Fruit fly (Drosophila melanogaster) whole organism, embryonic: Measurements from ENCODE around the gene Coq7.

Source experiments
- Asciz ChIP-seq: fragments of 200-800 bp; sonication (Bioruptor generic); optimal IDR thresholded peaks from 2 replicates; lab custom pipeline; 2017; ENCODE audit warnings: missing biosample characterization, mild to moderate bottlenecking, missing genetic modification characterization, missing genetic modification reagents
- Bdp1 ChIP-seq: fragments of 200-800 bp; sonication (Bioruptor generic); optimal IDR thresholded peaks from 3 replicates; lab custom pipeline; 2016; ENCODE audit warnings: missing biosample characterization, missing genetic modification characterization
- CG11247 ChIP-seq: fragments of 200-800 bp; sonication (Bioruptor generic); IDR thresholded peaks from 2 replicates; pipeline ENCODE4 v1.3.6; 2022; ENCODE audit warnings: missing biosample characterization, missing genetic modification characterization
- CG12155 ChIP-seq: fragments of 200-800 bp; sonication (Bioruptor generic); optimal IDR thresholded peaks from 3 replicates; lab custom pipeline; 2016; ENCODE audit warnings: missing biosample characterization, missing genetic modification characterization
- CG1529 ChIP-seq: fragments of 200-800 bp; sonication (Bioruptor generic); optimal IDR thresholded peaks from 3 replicates; lab custom pipeline; 2018; ENCODE audit warnings: missing biosample characterization, missing genetic modification characterization
- CG16863 ChIP-seq: fragments of 200-800 bp; sonication (Bioruptor generic); optimal IDR thresholded peaks from 3 replicates; lab custom pipeline; 2016; ENCODE audit warnings: missing biosample characterization, missing genetic modification characterization
- CG30020 ChIP-seq: fragments of 200-800 bp; optimal IDR thresholded peaks from 2 replicates; lab custom pipeline; 2019; ENCODE audit warnings: missing biosample characterization, mild to moderate bottlenecking, missing genetic modification characterization, moderate library complexity
- CG34376 ChIP-seq: fragments of 200-800 bp; sonication (Bioruptor generic); optimal IDR thresholded peaks from 2 replicates; lab custom pipeline; 2018; ENCODE audit warnings: missing biosample characterization, mild to moderate bottlenecking, missing genetic modification characterization
- CG4820 ChIP-seq: fragments of 200-800 bp; sonication (Bioruptor generic); optimal IDR thresholded peaks from 3 replicates; lab custom pipeline; 2016; ENCODE audit warnings: missing biosample characterization, missing genetic modification characterization
- CG5180 ChIP-seq: fragments of 200-800 bp; sonication (Bioruptor generic); optimal IDR thresholded peaks from 3 replicates; lab custom pipeline; 2017; ENCODE audit warnings: missing biosample characterization, missing genetic modification characterization, mild to moderate bottlenecking, moderate library complexity, missing genetic modification reagents
- CG6791 ChIP-seq: fragments of 200-800 bp; sonication (Bioruptor generic); IDR thresholded peaks from 3 replicates; pipeline ENCODE4 v1.3.6; 2022; ENCODE audit warnings: missing biosample characterization, missing genetic modification characterization; ENCODE audit not compliant: partially characterized antibody
- CG7271 ChIP-seq: fragments of 200-800 bp; sonication (Bioruptor generic); optimal IDR thresholded peaks from 2 replicates; lab custom pipeline; 2018; ENCODE audit warnings: missing biosample characterization, mild to moderate bottlenecking, missing genetic modification characterization, moderate library complexity
- CG9215 ChIP-seq: fragments of 200-800 bp; sonication (Bioruptor generic); IDR thresholded peaks from 2 replicates; pipeline ENCODE4 v1.3.6; 2022; ENCODE audit warnings: missing biosample characterization, missing genetic modification characterization
- CG9609 ChIP-seq: fragments of 200-800 bp; sonication (Bioruptor generic); optimal IDR thresholded peaks from 3 replicates; lab custom pipeline; 2016; ENCODE audit warnings: missing biosample characterization, missing genetic modification characterization
- CG9727 ChIP-seq: fragments of 200-800 bp; sonication (Bioruptor generic); optimal IDR thresholded peaks from 3 replicates; lab custom pipeline; 2017; ENCODE audit warnings: missing biosample characterization, mild to moderate bottlenecking, missing genetic modification characterization
- CG9876 ChIP-seq: fragments of 200-800 bp; sonication (Bioruptor generic); optimal IDR thresholded peaks from 2 replicates; lab custom pipeline; 2016; ENCODE audit warnings: missing biosample characterization, missing genetic modification characterization
- CG9932 ChIP-seq: fragments of 200-800 bp; sonication (Bioruptor generic); IDR thresholded peaks from 2 replicates; pipeline ENCODE4 v1.3.6; 2022; ENCODE audit warnings: missing biosample characterization, missing genetic modification characterization
- Dref ChIP-seq: fragments of 200-800 bp; sonication (Bioruptor generic); IDR thresholded peaks from 2 replicates; pipeline ENCODE4 v1.3.6; 2022; ENCODE audit warnings: missing biosample characterization, missing genetic modification characterization
- Ets97D ChIP-seq: fragments of 200-800 bp; sonication (Bioruptor generic); optimal IDR thresholded peaks from 3 replicates; lab custom pipeline; 2016; ENCODE audit warnings: missing biosample characterization, missing genetic modification characterization
- Hey ChIP-seq: fragments of 200-800 bp; sonication (Bioruptor generic); optimal IDR thresholded peaks from 3 replicates; lab custom pipeline; 2018; ENCODE audit warnings: missing biosample characterization, mild to moderate bottlenecking, missing genetic modification characterization
- Hr51 ChIP-seq, 2 experiments: fragments of 200-800 bp; sonication (Bioruptor generic); optimal IDR thresholded peaks; 2 replicates in 1 of 2; 3 replicates in 1 of 2; lab custom pipeline; 2016 to 2018; ENCODE audit warnings: missing biosample characterization in 2 of 2, missing genetic modification characterization in 2 of 2, mild to moderate bottlenecking in 1 of 2, moderate library complexity in 1 of 2
- Ssrp ChIP-seq: fragments of 200-800 bp; sonication (Bioruptor generic); optimal IDR thresholded peaks from 2 replicates; lab custom pipeline; 2018; ENCODE audit warnings: missing biosample characterization, mild to moderate bottlenecking, missing genetic modification characterization, moderate library complexity
- amos ChIP-seq: fragments of 200-800 bp; sonication (Bioruptor generic); IDR thresholded peaks from 2 replicates; pipeline ENCODE4 v1.3.6; 2022; ENCODE audit warnings: missing biosample characterization, missing genetic modification characterization; ENCODE audit not compliant: partially characterized antibody
- br ChIP-seq: fragments of >200 bp; optimal IDR thresholded peaks from 2 replicates; lab custom pipeline; 2017
- bsh ChIP-seq, 2 experiments: fragments of 200-800 bp; sonication (Bioruptor generic); optimal IDR thresholded peaks; 2 replicates each; lab custom pipeline; 2017 to 2018; ENCODE audit warnings: mild to moderate bottlenecking in 2 of 2, missing biosample characterization in 2 of 2, missing genetic modification characterization in 2 of 2, moderate library complexity in 1 of 2
- corto ChIP-seq: fragments of 200-800 bp; sonication (Bioruptor generic); optimal IDR thresholded peaks from 2 replicates; lab custom pipeline; 2016; ENCODE audit warnings: missing biosample characterization, mild to moderate bottlenecking, missing genetic modification characterization, moderate library complexity
- dm ChIP-seq: fragments of 200-800 bp; sonication (Bioruptor generic); optimal IDR thresholded peaks from 3 replicates; lab custom pipeline; 2016; ENCODE audit warnings: missing biosample characterization, missing genetic modification characterization
- dpn ChIP-seq, 2 experiments: fragments of 200-800 bp; sonication (Bioruptor generic); optimal IDR thresholded peaks; 3 replicates each; lab custom pipeline; 2016; ENCODE audit warnings: missing biosample characterization in 2 of 2, missing genetic modification characterization in 2 of 2
- emc ChIP-seq: fragments of 200-800 bp; sonication (Bioruptor generic); optimal IDR thresholded peaks from 2 replicates; lab custom pipeline; 2016; ENCODE audit warnings: missing biosample characterization, missing genetic modification characterization
- exex ChIP-seq: fragments of 200-800 bp; sonication (Bioruptor generic); optimal IDR thresholded peaks from 4 replicates; lab custom pipeline; 2018; ENCODE audit warnings: missing biosample characterization, mild to moderate bottlenecking, missing genetic modification characterization, moderate library complexity
- fd64A ChIP-seq: fragments of 200-800 bp; sonication (Bioruptor generic); optimal IDR thresholded peaks from 3 replicates; lab custom pipeline; 2018; ENCODE audit warnings: missing biosample characterization, mild to moderate bottlenecking, missing genetic modification characterization
- gem ChIP-seq: fragments of 200-800 bp; sonication (Bioruptor generic); optimal IDR thresholded peaks from 2 replicates; lab custom pipeline; 2019; ENCODE audit warnings: missing biosample characterization, mild to moderate bottlenecking, missing genetic modification characterization, moderate library complexity
- lab ChIP-seq: fragments of 200-800 bp; sonication (Bioruptor generic); optimal IDR thresholded peaks from 3 replicates; lab custom pipeline; 2017; ENCODE audit warnings: missing biosample characterization, missing genetic modification characterization, mild to moderate bottlenecking, moderate library complexity, missing genetic modification reagents
- nerfin-1 ChIP-seq: fragments of 200-800 bp; sonication (Bioruptor generic); optimal IDR thresholded peaks from 3 replicates; lab custom pipeline; 2019; ENCODE audit warnings: missing biosample characterization, mild to moderate bottlenecking, missing genetic modification characterization, moderate library complexity
- odd ChIP-seq: fragments of 200-800 bp; sonication (Bioruptor generic); optimal IDR thresholded peaks from 2 replicates; lab custom pipeline; 2017; ENCODE audit warnings: missing biosample characterization, mild to moderate bottlenecking, missing genetic modification characterization
- onecut ChIP-seq: fragments of 200-800 bp; sonication (Bioruptor generic); IDR thresholded peaks from 2 replicates; pipeline ENCODE4 v1.3.6; 2022; ENCODE audit warnings: missing biosample characterization, missing genetic modification characterization
- org-1 ChIP-seq: fragments of 200-800 bp; sonication (Bioruptor generic); optimal IDR thresholded peaks from 2 replicates; lab custom pipeline; 2017; ENCODE audit warnings: missing biosample characterization, missing genetic modification characterization
- pan ChIP-seq, 4 experiments: fragments of >200 bp in 3 of 4; fragments of 200-800 bp in 1 of 4; sonication (Bioruptor generic) in 1 of 4; optimal IDR thresholded peaks in 3 of 4; IDR thresholded peaks in 1 of 4; 2 replicates each; pipeline versions ENCODE4 v1.3.6 to Lab custom; 2017 to 2022; ENCODE audit warnings: missing biosample characterization in 2 of 4, missing genetic modification characterization in 2 of 4, mixed read lengths in 1 of 4
- pho ChIP-seq: fragments of 200-800 bp; sonication (Bioruptor generic); optimal IDR thresholded peaks from 2 replicates; lab custom pipeline; 2016; ENCODE audit warnings: missing biosample characterization, missing genetic modification characterization
- pita ChIP-seq: fragments of 200-800 bp; sonication (Bioruptor generic); optimal IDR thresholded peaks from 2 replicates; lab custom pipeline; 2017; ENCODE audit warnings: missing biosample characterization, mild to moderate bottlenecking, missing genetic modification characterization
- pzg ChIP-seq: fragments of 200-800 bp; sonication (Bioruptor generic); optimal IDR thresholded peaks from 3 replicates; lab custom pipeline; 2018; ENCODE audit warnings: missing biosample characterization, mild to moderate bottlenecking, missing genetic modification characterization, moderate library complexity
- repo ChIP-seq: fragments of 200-800 bp; sonication (Bioruptor generic); optimal IDR thresholded peaks from 2 replicates; lab custom pipeline; 2016; ENCODE audit warnings: missing biosample characterization, missing genetic modification characterization
- row ChIP-seq: fragments of 200-800 bp; sonication (Bioruptor generic); IDR thresholded peaks from 3 replicates; pipeline ENCODE4 v1.3.6; 2022; ENCODE audit warnings: missing biosample characterization, missing genetic modification characterization
- seq ChIP-seq: fragments of 200-800 bp; sonication (Bioruptor generic); IDR thresholded peaks from 2 replicates; pipeline ENCODE4 v1.3.6; 2022; ENCODE audit warnings: missing biosample characterization, missing genetic modification characterization
- slou ChIP-seq: fragments of 200-800 bp; sonication (Bioruptor generic); optimal IDR thresholded peaks from 3 replicates; lab custom pipeline; 2016; ENCODE audit warnings: missing biosample characterization, missing genetic modification characterization
- so ChIP-seq: fragments of 200-800 bp; sonication (Bioruptor generic); IDR thresholded peaks from 3 replicates; pipeline ENCODE4 v1.3.6; 2022; ENCODE audit warnings: missing biosample characterization, missing genetic modification characterization
- stwl ChIP-seq: fragments of 200-800 bp; sonication (Bioruptor generic); optimal IDR thresholded peaks from 3 replicates; lab custom pipeline; 2018; ENCODE audit warnings: missing biosample characterization, mild to moderate bottlenecking, missing genetic modification characterization, moderate library complexity
- twi ChIP-seq: fragments of 200-800 bp; optimal IDR thresholded peaks from 2 replicates; lab custom pipeline; 2019; ENCODE audit warnings: missing biosample characterization, mild to moderate bottlenecking, missing genetic modification characterization, moderate library complexity
- vvl ChIP-seq: fragments of 200-800 bp; sonication (Bioruptor generic); IDR thresholded peaks from 2 replicates; pipeline ENCODE4 v1.3.6; 2022; ENCODE audit warnings: missing biosample characterization, missing genetic modification characterization
- zfh2 ChIP-seq: fragments of 200-800 bp; sonication (Bioruptor generic); optimal IDR thresholded peaks from 2 replicates; lab custom pipeline; 2016; ENCODE audit warnings: missing biosample characterization, missing genetic modification characterization

Coq7 gene

DNA sequence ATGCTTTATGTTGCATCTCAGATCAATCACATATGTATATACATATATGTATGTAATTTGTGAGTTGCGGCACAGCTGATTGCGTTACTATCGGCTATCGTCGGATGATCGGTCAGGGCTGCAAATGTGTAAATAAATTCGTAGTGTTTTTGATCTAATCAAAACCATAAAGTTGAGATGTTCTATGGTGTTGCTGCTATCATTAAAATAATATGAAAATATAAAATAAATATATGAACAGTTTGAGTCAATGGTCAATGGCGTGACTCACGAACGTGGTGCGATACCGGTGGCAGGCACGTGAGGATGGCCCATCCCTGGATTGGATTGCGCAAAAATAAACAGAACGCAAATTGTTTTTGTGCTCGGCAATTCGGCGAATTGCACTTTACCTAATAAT, at the start of gene Coq7 (continued):
- TF ChIP-seq odd (GFP tag; lab: Kevin White, UChicago), result no peak
- TF ChIP-seq Hey (tag; lab: Kevin White, UChicago), result no peak
- peak; percentile 94 for TF ChIP-seq amos (GFP tag; lab: Robert Waterston, UW)
- TF ChIP-seq Ssrp, result peak; percentile 84
- peak; percentile 54 for TF ChIP-seq fd64A (GFP tag; lab: Kevin White, UChicago)
- peak; percentile 63 for TF ChIP-seq stwl (tag; lab: Kevin White, UChicago)
- peak; percentile 97 for TF ChIP-seq row (GFP tag; lab: Robert Waterston, UW)
- TF ChIP-seq CG7271 (tag; lab: Kevin White, UChicago), result peak; percentile 69
- peak; percentile 63 for TF ChIP-seq onecut (GFP tag; lab: Robert Waterston, UW)
- peak; percentile 61 for TF ChIP-seq zfh2
- TF ChIP-seq Dref (GFP tag; lab: Robert Waterston, UW), result peak; percentile 60
- no peak for TF ChIP-seq repo
- peak; percentile 40 for TF ChIP-seq CG9609 (GFP tag; lab: Kevin White, UChicago)
- peak; percentile 43 for TF ChIP-seq dm
- TF ChIP-seq so (GFP tag; lab: Robert Waterston, UW), result peak; percentile 88
- peak; percentile 56 for TF ChIP-seq org-1 (GFP tag; lab: Kevin White, UChicago)
- peak; percentile 71 for TF ChIP-seq CG34376 (GFP tag; lab: Kevin White, UChicago)
- TF ChIP-seq CG9932, result peak; percentile 96
- peak; percentile 45 for TF ChIP-seq CG16863 (GFP tag; lab: Kevin White, UChicago)
- peak; percentile 78 for TF ChIP-seq CG30020
- TF ChIP-seq nerfin-1 (tag; lab: Kevin White, UChicago), result no peak
- TF ChIP-seq CG12155 (GFP tag; lab: Kevin White, UChicago), result peak; percentile 86
- TF ChIP-seq pan (optimal IDR thresholded peaks at IDR 0.05; lab: Kevin White, UChicago), result no peak
- peak in 1 of 2 experiments; percentile 92 for TF ChIP-seq pan (GFP tag; optimal IDR thresholded peaks at IDR 0.05 in 1 of 2, IDR thresholded peaks at IDR 0.05 in 1 of 2)
- peak; percentile 58 for TF ChIP-seq pho (GFP tag; lab: Kevin White, UChicago)
- peak; percentile 59 for TF ChIP-seq CG5180
- peak; percentile 66 for TF ChIP-seq CG1529 (GFP tag; lab: Kevin White, UChicago)
- peak; percentile 61 for TF ChIP-seq Ets97D
- TF ChIP-seq twi, result peak; percentile 81
- TF ChIP-seq slou (GFP tag; lab: Kevin White, UChicago), result peak; percentile 79
- TF ChIP-seq CG4820 (GFP tag; lab: Kevin White, UChicago), result peak; percentile 87
- TF ChIP-seq corto (GFP tag; lab: Kevin White, UChicago), result peak; percentile 54
- TF ChIP-seq Bdp1 (GFP tag; lab: Kevin White, UChicago), result peak; percentile 56
- TF ChIP-seq vvl (GFP tag; lab: Robert Waterston, UW), result peak; percentile 96
- no peak for TF ChIP-seq CG9876 (GFP tag; lab: Kevin White, UChicago)
- TF ChIP-seq pita, result no peak
- no peak for TF ChIP-seq emc (GFP tag; lab: Kevin White, UChicago)
- TF ChIP-seq seq, result peak; percentile 84
- no peak for TF ChIP-seq lab (GFP tag; lab: Kevin White, UChicago)
- peak; percentile 48 for TF ChIP-seq Asciz
- peak; percentile 89 for TF ChIP-seq CG9215 (GFP tag; lab: Robert Waterston, UW)
- peak; percentile 95 for TF ChIP-seq CG6791 (GFP tag; lab: Robert Waterston, UW)
- no peak for TF ChIP-seq exex (tag; lab: Kevin White, UChicago)
- peak; percentile 85 for TF ChIP-seq CG9727 (GFP tag; lab: Kevin White, UChicago)
- peak; percentile 66 for TF ChIP-seq pzg (GFP tag; lab: Kevin White, UChicago)
- peak in 1 of 2 experiments; percentile 62 for TF ChIP-seq Hr51 (GFP tag; optimal IDR thresholded peaks at IDR 0.05; lab: Kevin White, UChicago)
- TF ChIP-seq bsh (GFP tag; optimal IDR thresholded peaks at IDR 0.05; lab: Kevin White, UChicago), result peak in 1 of 2 experiments; percentile 87
- no peak for TF ChIP-seq br (lab: Kevin White, UChicago)
- peak; percentile 43 to 93 for TF ChIP-seq dpn (GFP tag; optimal IDR thresholded peaks at IDR 0.05; lab: Kevin White, UChicago)
- TF ChIP-seq gem (tag; lab: Kevin White, UChicago), result peak; percentile 92
- TF ChIP-seq CG11247, result peak; percentile 85
